Fruit fly (Drosophila melanogaster) whole organism, pupa: ENCODE data around the gene Npc2c.

Source experiments
- CG12605 ChIP-seq: fragments of 200-800 bp; sonication (Bioruptor generic); IDR thresholded peaks from 2 replicates; pipeline ENCODE4 v1.3.6; 2022; ENCODE audit warnings: missing biosample characterization, missing genetic modification characterization
- CG14655 ChIP-seq: fragments of 200-800 bp; sonication (Bioruptor generic); optimal IDR thresholded peaks from 3 replicates; lab custom pipeline; 2017; ENCODE audit warnings: mild to moderate bottlenecking, missing biosample characterization, missing genetic modification reagents, missing genetic modification characterization
- CG9948 ChIP-seq: fragments of 200-800 bp; sonication (Bioruptor generic); optimal IDR thresholded peaks from 2 replicates; lab custom pipeline; 2018; ENCODE audit warnings: missing biosample characterization, mild to moderate bottlenecking, missing genetic modification characterization, moderate library complexity
- EcR ChIP-seq: fragments of 200-800 bp; sonication (Bioruptor generic); optimal IDR thresholded peaks from 3 replicates; lab custom pipeline; 2019; ENCODE audit warnings: missing biosample characterization, missing genetic modification characterization, mild to moderate bottlenecking, moderate library complexity, missing genetic modification reagents
- Snoo ChIP-seq: fragments of 200-800 bp; sonication (Bioruptor generic); optimal IDR thresholded peaks from 3 replicates; lab custom pipeline; 2017; ENCODE audit warnings: missing biosample characterization, mild to moderate bottlenecking, missing genetic modification characterization, inconsistent platforms

DNA sequence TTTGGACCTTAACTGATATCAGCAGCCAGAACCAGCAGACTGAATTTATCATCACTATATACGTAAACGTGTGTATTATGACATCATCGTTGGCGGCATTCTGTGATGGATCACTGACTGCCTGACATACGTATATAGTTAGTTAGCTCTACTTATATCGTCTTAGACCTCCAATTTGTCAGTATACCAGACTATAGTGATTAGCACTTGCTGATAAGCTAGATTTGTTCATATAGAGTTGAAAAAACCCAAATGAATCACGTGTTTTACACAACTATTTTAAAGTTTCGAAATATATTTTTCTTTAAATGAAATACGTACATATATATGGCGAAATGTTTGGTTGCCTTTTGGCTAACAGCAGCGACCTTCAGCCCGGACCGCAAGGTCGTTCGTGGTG, 35.7 kb downstream of the Npc2c start:
- TF ChIP-seq CG12605 (no peak), CG14655 (GFP tag; lab: Kevin White, UChicago) (no peak), CG9948 (tag; lab: Kevin White, UChicago) (no peak), EcR (GFP tag; lab: Kevin White, UChicago) (no peak), Snoo (tag; lab: Kevin White, UChicago) (no peak)
